Worm (Caenorhabditis elegans) whole organism, L4 larva: ENCODE measurements around the gene ocr-4.

Source experiments
- F37D6.2 ChIP-seq: sonication (generic microtip); optimal IDR thresholded peaks from 2 replicates; lab custom pipeline; 2016; ENCODE audit warnings: mild to moderate bottlenecking, missing genetic modification characterization, missing compliant biosample characterization
- F44E2.7 ChIP-seq: fragments of 200-800 bp; sonication (Bioruptor generic); IDR thresholded peaks from 2 replicates; pipeline ENCODE4 v2.1.2; 2022; ENCODE audit warnings: missing genetic modification characterization, missing compliant biosample characterization
- F49E8.2 ChIP-seq: sonication (generic microtip); optimal IDR thresholded peaks from 2 replicates; lab custom pipeline; 2016; ENCODE audit warnings: missing compliant biosample characterization, mild to moderate bottlenecking, missing genetic modification characterization, borderline replicate concordance
- T26A8.4 ChIP-seq: fragments of 200-800 bp; sonication (Bioruptor generic); IDR thresholded peaks from 2 replicates; pipeline ENCODE4 v1.3.6; 2022; ENCODE audit warnings: missing genetic modification characterization, missing compliant biosample characterization
- ZK546.5 ChIP-seq, 2 experiments: sonication (generic microtip); optimal IDR thresholded peaks; 2 replicates each; lab custom pipeline; 2017; ENCODE audit warnings: missing biosample characterization in 2 of 2, missing genetic modification characterization in 2 of 2
- aha-1 ChIP-seq: fragments of 150-350 bp; peaks from one replicate; lab custom pipeline; 2014; ENCODE audit warnings: missing biosample characterization, missing genetic modification characterization
- arid-1 ChIP-seq: fragments of 200-800 bp; sonication (Bioruptor generic); conservative IDR thresholded peaks from 2 replicates; pipeline ENCODE4 v1.3.6; 2022; ENCODE audit warnings: missing genetic modification reagents, missing genetic modification characterization, missing compliant biosample characterization
- ceh-20 ChIP-seq: fragments of 200-800 bp; sonication (Bioruptor generic); IDR thresholded peaks from 2 replicates; pipeline ENCODE4 v1.3.6; 2022; ENCODE audit warnings: missing genetic modification reagents, missing genetic modification characterization, missing compliant biosample characterization
- ceh-28 ChIP-seq: fragments of 150-350 bp; optimal IDR thresholded peaks from 2 replicates; lab custom pipeline; 2014; ENCODE audit warnings: missing biosample characterization, missing genetic modification reagents, missing genetic modification characterization
- ceh-62 ChIP-seq: sonication (generic microtip); optimal IDR thresholded peaks from 2 replicates; lab custom pipeline; 2017; ENCODE audit warnings: missing biosample characterization, missing genetic modification characterization
- ces-1 ChIP-seq: fragments of 150-350 bp; sonication (generic microtip); optimal IDR thresholded peaks from 4 replicates; lab custom pipeline; 2014; ENCODE audit warnings: missing biosample characterization, missing genetic modification reagents, missing genetic modification characterization
- cey-2 ChIP-seq: sonication (generic microtip); optimal IDR thresholded peaks from 3 replicates; lab custom pipeline; 2017; ENCODE audit warnings: missing genetic modification characterization, mild to moderate bottlenecking, missing compliant biosample characterization, antibody characterized with exemption, borderline replicate concordance; ENCODE audit not compliant: insufficient read depth
- ctbp-1 ChIP-seq: fragments of 200-800 bp; sonication (Bioruptor generic); IDR thresholded peaks from 2 replicates; pipeline ENCODE4 v1.3.6; 2022; ENCODE audit warnings: missing genetic modification reagents, missing genetic modification characterization, missing compliant biosample characterization
- daf-19 ChIP-seq: fragments of 200-800 bp; sonication (Bioruptor generic); conservative IDR thresholded peaks from 2 replicates; pipeline ENCODE4 v1.3.6; 2022; ENCODE audit warnings: missing genetic modification characterization, missing compliant biosample characterization
- dmd-8 ChIP-seq: fragments of 200-800 bp; sonication (Bioruptor generic); IDR thresholded peaks from 2 replicates; pipeline ENCODE4 v1.3.6; 2022; ENCODE audit warnings: missing genetic modification characterization, missing compliant biosample characterization
- duxl-1 ChIP-seq: sonication (generic microtip); optimal IDR thresholded peaks from 2 replicates; lab custom pipeline; 2016; ENCODE audit warnings: mild to moderate bottlenecking, missing genetic modification characterization, moderate library complexity, missing compliant biosample characterization; ENCODE audit not compliant: poor library complexity
- dve-1 ChIP-seq: sonication (generic microtip); optimal IDR thresholded peaks from 2 replicates; lab custom pipeline; 2017; ENCODE audit warnings: antibody characterized with exemption, mild to moderate bottlenecking, missing genetic modification characterization, missing compliant biosample characterization; ENCODE audit not compliant: insufficient read depth
- hlh-11 ChIP-seq: fragments of 200-800 bp; sonication (Bioruptor generic); optimal IDR thresholded peaks from 2 replicates; lab custom pipeline; 2018; ENCODE audit warnings: mild to moderate bottlenecking, missing genetic modification characterization, missing compliant biosample characterization
- hlh-30 ChIP-seq: sonication (generic microtip); optimal IDR thresholded peaks from 2 replicates; lab custom pipeline; 2017; ENCODE audit warnings: antibody characterized with exemption, mild to moderate bottlenecking, missing genetic modification characterization, missing compliant biosample characterization; ENCODE audit not compliant: insufficient read depth
- hmg-1.1 ChIP-seq: fragments of 200-800 bp; sonication (Bioruptor generic); IDR thresholded peaks from 2 replicates; pipeline ENCODE4 v1.3.6; 2022; ENCODE audit warnings: missing genetic modification reagents, missing genetic modification characterization, missing compliant biosample characterization
- lin-1 ChIP-seq: fragments of 200-800 bp; sonication (Bioruptor generic); IDR thresholded peaks from 2 replicates; pipeline ENCODE4 v1.3.6; 2022; ENCODE audit warnings: missing genetic modification reagents, missing genetic modification characterization, missing compliant biosample characterization
- lin-15B ChIP-seq: fragments of 150-350 bp; sonication (generic microtip); optimal IDR thresholded peaks from 3 replicates; lab custom pipeline; 2014; ENCODE audit warnings: missing biosample characterization, missing genetic modification characterization
- lin-29 ChIP-seq: fragments of 200-800 bp; sonication (Bioruptor generic); IDR thresholded peaks from 2 replicates; pipeline ENCODE4 v1.3.6; 2022; ENCODE audit warnings: missing genetic modification reagents, missing genetic modification characterization, missing compliant biosample characterization
- lir-3 ChIP-seq: sonication (generic microtip); optimal IDR thresholded peaks from 2 replicates; lab custom pipeline; 2016; ENCODE audit warnings: mild to moderate bottlenecking, missing genetic modification characterization, missing compliant biosample characterization
- lsy-2 ChIP-seq, 2 experiments: fragments of 150-350 bp in 1 of 2; sonication (generic microtip) in 1 of 2; optimal IDR thresholded peaks; 2 replicates each; lab custom pipeline; 2014 to 2017; ENCODE audit warnings: missing biosample characterization in 2 of 2, missing genetic modification characterization in 2 of 2
- mdl-1 ChIP-seq, 2 experiments: fragments of 150-350 bp in 1 of 2; sonication (generic microtip) in 1 of 2; optimal IDR thresholded peaks; 2 replicates each; lab custom pipeline; 2014 to 2017; ENCODE audit warnings: missing biosample characterization in 2 of 2, missing genetic modification characterization in 2 of 2
- mep-1 ChIP-seq: fragments of 150-350 bp; sonication (generic microtip); optimal IDR thresholded peaks from 3 replicates; lab custom pipeline; 2014; ENCODE audit warnings: missing biosample characterization, missing genetic modification characterization
- mes-2 ChIP-seq: sonication (generic microtip); optimal IDR thresholded peaks from 2 replicates; lab custom pipeline; 2016; ENCODE audit warnings: missing genotype, mild to moderate bottlenecking, missing genetic modification characterization, missing compliant biosample characterization; ENCODE audit not compliant: poor library complexity, severe bottlenecking
- mxl-2 ChIP-seq: fragments of 200-800 bp; sonication (Bioruptor generic); conservative IDR thresholded peaks from 2 replicates; pipeline ENCODE4 v1.3.6; 2022; ENCODE audit warnings: missing genetic modification reagents, missing genetic modification characterization, missing compliant biosample characterization
- mxl-3 ChIP-seq: fragments of 200-800 bp; sonication (Bioruptor generic); optimal IDR thresholded peaks from 2 replicates; lab custom pipeline; 2018; ENCODE audit warnings: mild to moderate bottlenecking, missing genetic modification characterization, missing compliant biosample characterization
- nhr-10 ChIP-seq: fragments of 150-350 bp; optimal IDR thresholded peaks from 2 replicates; lab custom pipeline; 2014; ENCODE audit warnings: missing biosample characterization, missing genetic modification characterization
- nhr-111 ChIP-seq: fragments of 200-800 bp; sonication (Bioruptor generic); optimal IDR thresholded peaks from 2 replicates; lab custom pipeline; 2018; ENCODE audit warnings: mild to moderate bottlenecking, missing genetic modification characterization, missing compliant biosample characterization
- nhr-237 ChIP-seq: sonication (generic microtip); optimal IDR thresholded peaks from 2 replicates; lab custom pipeline; 2017; ENCODE audit warnings: missing biosample characterization, missing genetic modification characterization
- nhr-25 ChIP-seq: sonication (generic microtip); optimal IDR thresholded peaks from 2 replicates; lab custom pipeline; 2017; ENCODE audit warnings: missing genetic modification characterization, mild to moderate bottlenecking, missing compliant biosample characterization, antibody characterized with exemption, moderate library complexity, borderline replicate concordance; ENCODE audit not compliant: insufficient read depth
- nhr-28 ChIP-seq: fragments of 150-350 bp; optimal IDR thresholded peaks from 2 replicates; lab custom pipeline; 2014; ENCODE audit warnings: missing biosample characterization, missing genetic modification characterization
- nhr-76 ChIP-seq: fragments of 150-350 bp; optimal IDR thresholded peaks from 2 replicates; lab custom pipeline; 2014; ENCODE audit warnings: missing biosample characterization, missing genetic modification characterization
- php-3 ChIP-seq: fragments of 200-800 bp; sonication (Bioruptor generic); IDR thresholded peaks from 2 replicates; pipeline ENCODE4 v1.3.6; 2022; ENCODE audit warnings: missing genetic modification reagents, missing genetic modification characterization, missing compliant biosample characterization
- sdz-12 ChIP-seq: fragments of 200-800 bp; sonication (Bioruptor generic); optimal IDR thresholded peaks from 2 replicates; lab custom pipeline; 2018; ENCODE audit warnings: mild to moderate bottlenecking, missing genetic modification characterization, missing compliant biosample characterization
- snpc-1.2 ChIP-seq: fragments of 200-800 bp; sonication (Bioruptor generic); IDR thresholded peaks from 2 replicates; pipeline ENCODE4 v1.3.6; 2022; ENCODE audit warnings: missing genetic modification reagents, missing genetic modification characterization, missing compliant biosample characterization
- unc-62 ChIP-seq, 3 experiments: fragments of 150-350 bp in 1 of 3; sonication (generic microtip); optimal IDR thresholded peaks in 2 of 3; peaks in 1 of 3; 1 replicate in 1 of 3; 2 replicates in 2 of 3; lab custom pipeline; 2014 to 2017; ENCODE audit warnings: missing biosample characterization in 3 of 3, missing genetic modification characterization in 3 of 3, missing genetic modification reagents in 3 of 3, missing genotype in 1 of 3
- zip-11 ChIP-seq: fragments of 200-800 bp; sonication (Bioruptor generic); IDR thresholded peaks from 2 replicates; pipeline ENCODE4 v1.3.6; 2022; ENCODE audit warnings: missing genetic modification characterization, missing compliant biosample characterization
- ztf-11 ChIP-seq: fragments of 150-350 bp; optimal IDR thresholded peaks from 2 replicates; lab custom pipeline; 2014; ENCODE audit warnings: missing biosample characterization, missing genetic modification characterization
- ztf-7 ChIP-seq: fragments of 150-350 bp; optimal IDR thresholded peaks from 2 replicates; lab custom pipeline; 2014; ENCODE audit warnings: missing biosample characterization, missing genetic modification characterization

The ocr-4 gene

DNA sequence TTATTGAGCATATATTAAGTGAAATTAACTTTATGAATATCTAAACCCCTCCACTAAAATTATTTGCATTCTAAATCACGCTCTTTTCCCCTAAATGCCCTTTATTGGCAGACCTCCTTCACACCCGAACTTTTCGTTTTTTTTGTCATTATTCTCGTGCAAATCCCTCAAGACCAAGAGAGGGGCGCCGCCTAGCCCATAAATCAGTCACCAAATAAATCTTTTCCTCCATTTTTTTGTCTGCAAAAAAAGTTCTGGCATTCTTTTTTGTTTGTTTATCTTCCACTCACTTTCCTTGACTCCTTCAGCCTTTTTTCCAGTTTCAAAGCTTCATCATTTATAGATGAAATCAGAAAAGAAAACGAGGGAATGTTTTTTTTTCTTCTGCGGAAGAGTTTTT lies 13.7 kb downstream of the ocr-4 start:
- TF ChIP-seq unc-62 (GFP tag; optimal IDR thresholded peaks at IDR 0.05 in 1 of 2; lab: Kevin White, UChicago) (peak in 1 of 2 experiments; percentile 90), unc-62 (tag; optimal IDR thresholded peaks at IDR 0.05; lab: Kevin White, UChicago) (no peak), ces-1 (GFP tag; lab: Kevin White, UChicago) (no peak), mxl-2 (GFP tag; lab: Robert Waterston, UW) (no peak), mep-1 (tag; lab: Kevin White, UChicago) (peak; percentile 15), T26A8.4 (GFP tag; lab: Robert Waterston, UW) (no peak), F37D6.2 (no peak), duxl-1 (no peak), ZK546.5 (tag; optimal IDR thresholded peaks at IDR 0.05; lab: Kevin White, UChicago) (no peak), ztf-11 (tag; lab: Kevin White, UChicago) (no peak), dmd-8 (GFP tag; lab: Robert Waterston, UW) (no peak), nhr-76 (tag; lab: Kevin White, UChicago) (no peak), ceh-20 (GFP tag; lab: Robert Waterston, UW) (peak; percentile 77), F44E2.7 (GFP tag; lab: Robert Waterston, UW) (no peak), hlh-30 (tag; lab: Kevin White, UChicago) (peak; percentile 49)

DNA sequence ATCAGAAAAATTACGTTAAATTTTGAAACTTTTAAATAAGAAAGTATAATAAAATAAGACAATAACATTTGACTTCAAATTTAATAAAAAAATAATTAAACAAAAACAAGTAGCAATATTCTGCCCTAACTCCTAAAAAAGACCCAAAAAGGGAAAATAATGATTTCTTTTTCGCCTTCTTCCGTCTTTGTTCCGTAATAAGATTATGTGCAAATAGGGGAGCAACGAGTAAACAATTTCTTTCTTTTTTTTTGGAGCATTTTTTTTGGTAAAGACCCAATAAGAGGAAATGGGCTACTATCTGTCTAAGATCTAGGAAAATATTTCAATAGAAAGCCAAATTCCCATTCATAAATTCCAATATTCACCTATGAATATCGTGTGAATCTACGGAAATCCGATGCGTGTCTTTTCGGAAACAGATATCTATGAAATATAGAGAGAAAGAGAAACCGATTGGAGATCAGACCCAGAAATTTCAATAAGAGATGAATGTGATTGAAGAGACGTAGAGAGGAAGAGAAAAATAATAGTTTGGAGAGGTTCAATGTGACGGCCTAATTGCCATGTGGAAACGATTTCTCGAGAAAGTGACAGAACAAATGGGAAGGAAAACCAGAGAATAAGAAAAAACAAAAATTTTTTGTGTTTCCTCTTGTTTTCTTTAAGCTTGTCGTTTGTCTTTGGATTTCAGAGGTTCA lies 14.6 kb downstream of the ocr-4 start:
- TF ChIP-seq mdl-1 (tag; optimal IDR thresholded peaks at IDR 0.05; lab: Kevin White, UChicago) (peak in 1 of 2 experiments; percentile 43), lir-3 (tag; lab: Kevin White, UChicago) (no peak), lsy-2 (tag; optimal IDR thresholded peaks at IDR 0.05; lab: Kevin White, UChicago) (peak in 1 of 2 experiments; percentile 22), aha-1 (no peak), arid-1 (GFP tag; lab: Robert Waterston, UW) (no peak), mxl-3 (GFP tag; lab: Kevin White, UChicago) (peak; percentile 35), nhr-111 (GFP tag; lab: Kevin White, UChicago) (no peak), unc-62 (GFP tag; optimal IDR thresholded peaks at IDR 0.05 in 1 of 2; lab: Kevin White, UChicago) (peak in 1 of 2 experiments; percentile 96), unc-62 (tag; optimal IDR thresholded peaks at IDR 0.05; lab: Kevin White, UChicago) (no peak), hlh-11 (peak; percentile 30), hlh-30 (tag; lab: Kevin White, UChicago) (peak; percentile 71), nhr-237 (tag; lab: Kevin White, UChicago) (no peak), sdz-12 (no peak), mes-2 (tag; lab: Kevin White, UChicago) (no peak), mep-1 (tag; lab: Kevin White, UChicago) (peak; percentile 5), T26A8.4 (GFP tag; lab: Robert Waterston, UW) (no peak), nhr-28 (tag; lab: Kevin White, UChicago) (peak; percentile 16), lin-29 (no peak), dve-1 (tag; lab: Kevin White, UChicago) (peak; percentile 23), hmg-1.1 (GFP tag; lab: Robert Waterston, UW) (no peak)

DNA sequence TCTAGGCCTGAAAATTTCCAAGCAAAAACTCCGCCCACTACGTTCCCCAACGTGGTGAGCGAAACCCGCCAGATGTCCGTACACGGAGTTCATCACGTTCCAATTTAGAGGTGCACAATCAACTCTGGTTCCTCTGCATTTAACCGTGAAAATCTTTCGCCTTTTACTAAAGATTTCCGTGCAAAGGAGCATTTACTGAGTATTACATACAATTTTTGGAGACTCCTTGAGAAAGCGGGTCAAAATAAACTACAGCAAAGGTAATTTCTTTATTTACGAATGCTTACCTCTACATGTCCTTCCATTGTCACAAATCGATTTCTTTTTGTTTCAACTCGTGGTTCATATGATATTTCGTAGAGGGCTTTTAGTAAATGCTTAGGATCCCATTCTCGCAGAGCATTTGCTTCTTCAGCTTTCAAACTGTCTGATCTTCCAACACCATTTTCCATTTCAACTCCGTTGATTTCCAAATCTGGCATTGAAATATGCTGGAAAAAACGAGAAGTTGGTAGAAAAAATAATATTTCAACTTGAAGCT lies 15.9 kb downstream of the ocr-4 start, which contains the start of gene F42C5.9:
F42C5.9 (minus strand) TSS at position 491 of the 541 bp plus-strand sequence.
- 0 out of 2 replicates have a peak, but pooled peaks have one; percentile 20 for TF ChIP-seq daf-19 (GFP tag; lab: Robert Waterston, UW)
- no peak for TF ChIP-seq lin-1 (GFP tag; lab: Robert Waterston, UW)
- TF ChIP-seq php-3 (GFP tag; lab: Robert Waterston, UW), result no peak
- TF ChIP-seq mxl-3 (GFP tag; lab: Kevin White, UChicago), result no peak
- peak in 1 of 2 experiments; percentile 14 for TF ChIP-seq lsy-2 (tag; optimal IDR thresholded peaks at IDR 0.05; lab: Kevin White, UChicago)
- TF ChIP-seq snpc-1.2 (GFP tag; lab: Robert Waterston, UW), result peak; percentile 93
- no peak for TF ChIP-seq ceh-28 (tag; lab: Kevin White, UChicago)
- TF ChIP-seq nhr-25 (tag; lab: Kevin White, UChicago), result no peak
- no peak for TF ChIP-seq F37D6.2
- no peak for TF ChIP-seq ztf-7 (tag; lab: Kevin White, UChicago)
- TF ChIP-seq zip-11 (GFP tag; lab: Robert Waterston, UW), result no peak
- peak; percentile 30 for TF ChIP-seq hlh-11
- no peak for TF ChIP-seq lin-15B (tag; lab: Kevin White, UChicago)
- TF ChIP-seq cey-2 (tag; lab: Kevin White, UChicago), result no peak
- no peak for TF ChIP-seq nhr-237 (tag; lab: Kevin White, UChicago)
- no peak for TF ChIP-seq ceh-62
- no peak for TF ChIP-seq ZK546.5 (tag; optimal IDR thresholded peaks at IDR 0.05; lab: Kevin White, UChicago)
- peak; percentile 78 for TF ChIP-seq F49E8.2 (tag; lab: Kevin White, UChicago)
- no peak for TF ChIP-seq nhr-10 (tag; lab: Kevin White, UChicago)
- no peak for TF ChIP-seq ctbp-1 (GFP tag; lab: Robert Waterston, UW)
- TF ChIP-seq arid-1 (GFP tag; lab: Robert Waterston, UW), result 0 out of 2 replicates have a peak, but pooled peaks have one; percentile 36
